Fruit fly (Drosophila melanogaster) whole organism, embryonic: ENCODE measurements around the gene CG33341.

Experiments
- CG10267 ChIP-seq: fragments of 200-800 bp; sonication (Bioruptor generic); optimal IDR thresholded peaks from 2 replicates; lab custom pipeline; 2018; ENCODE audit warnings: missing biosample characterization, mild to moderate bottlenecking, missing genetic modification characterization, moderate library complexity
- CG10462 ChIP-seq: fragments of 200-800 bp; sonication (Bioruptor generic); optimal IDR thresholded peaks from 2 replicates; lab custom pipeline; 2016; ENCODE audit warnings: missing biosample characterization, missing genetic modification characterization
- CG11247 ChIP-seq: fragments of 200-800 bp; sonication (Bioruptor generic); IDR thresholded peaks from 2 replicates; pipeline ENCODE4 v1.3.6; 2022; ENCODE audit warnings: missing biosample characterization, missing genetic modification characterization
- CG11398 ChIP-seq: fragments of 200-800 bp; sonication (Bioruptor generic); optimal IDR thresholded peaks from 2 replicates; lab custom pipeline; 2016; ENCODE audit warnings: missing biosample characterization, missing genetic modification characterization
- CG13296 ChIP-seq: fragments of 200-800 bp; sonication (Bioruptor generic); optimal IDR thresholded peaks from 3 replicates; lab custom pipeline; 2018; ENCODE audit warnings: missing biosample characterization, mild to moderate bottlenecking, missing genetic modification characterization
- CG14014 ChIP-seq: fragments of 200-800 bp; sonication (Bioruptor generic); IDR thresholded peaks from 2 replicates; pipeline ENCODE4 v1.3.6; 2022; ENCODE audit warnings: missing biosample characterization, missing genetic modification characterization
- CG14441 ChIP-seq: fragments of 200-800 bp; sonication (Bioruptor generic); IDR thresholded peaks from 2 replicates; pipeline ENCODE4 v1.3.6; 2022; ENCODE audit warnings: missing biosample characterization, missing genetic modification characterization
- CG16779 ChIP-seq: fragments of 200-800 bp; sonication (Bioruptor generic); IDR thresholded peaks from 2 replicates; pipeline ENCODE4 v1.3.6; 2022; ENCODE audit warnings: missing biosample characterization, missing genetic modification characterization
- CG31441 ChIP-seq: fragments of 200-800 bp; sonication (Bioruptor generic); IDR thresholded peaks from 2 replicates; pipeline ENCODE4 v1.3.6; 2022; ENCODE audit warnings: missing biosample characterization, missing genetic modification characterization
- CG32767 ChIP-seq: fragments of 200-800 bp; sonication (Bioruptor generic); IDR thresholded peaks from 2 replicates; pipeline ENCODE4 v1.3.6; 2022; ENCODE audit warnings: missing biosample characterization, missing genetic modification characterization
- CG42726 ChIP-seq: fragments of 200-800 bp; sonication (Bioruptor generic); IDR thresholded peaks from 2 replicates; pipeline ENCODE4 v1.3.6; 2022; ENCODE audit warnings: missing biosample characterization, missing genetic modification characterization; ENCODE audit not compliant: partially characterized antibody
- CG6791 ChIP-seq: fragments of 200-800 bp; sonication (Bioruptor generic); IDR thresholded peaks from 3 replicates; pipeline ENCODE4 v1.3.6; 2022; ENCODE audit warnings: missing biosample characterization, missing genetic modification characterization; ENCODE audit not compliant: partially characterized antibody
- CG9876 ChIP-seq: fragments of 200-800 bp; sonication (Bioruptor generic); optimal IDR thresholded peaks from 2 replicates; lab custom pipeline; 2016; ENCODE audit warnings: missing biosample characterization, missing genetic modification characterization
- CrebB ChIP-seq: fragments of 200-800 bp; sonication (Bioruptor generic); optimal IDR thresholded peaks from 3 replicates; lab custom pipeline; 2018; ENCODE audit warnings: missing biosample characterization, mild to moderate bottlenecking, missing genetic modification characterization
- Dbx ChIP-seq: fragments of 200-800 bp; sonication (Bioruptor generic); IDR thresholded peaks from 3 replicates; pipeline ENCODE4 v1.3.6; 2022; ENCODE audit warnings: missing biosample characterization, missing genetic modification characterization
- Dfd ChIP-seq, 2 experiments: fragments of >200 bp; optimal IDR thresholded peaks; 2 replicates each; lab custom pipeline; 2017; ENCODE audit warnings: missing biosample characterization in 2 of 2, missing genetic modification characterization in 2 of 2
- HHEX ChIP-seq: fragments of 200-800 bp; sonication (Bioruptor generic); optimal IDR thresholded peaks from 3 replicates; lab custom pipeline; 2017; ENCODE audit warnings: missing biosample characterization, mild to moderate bottlenecking, missing genetic modification characterization, missing genetic modification reagents
- HLH3B ChIP-seq: fragments of 200-800 bp; sonication (Bioruptor generic); IDR thresholded peaks from 2 replicates; pipeline ENCODE4 v1.3.6; 2022; ENCODE audit warnings: missing biosample characterization, missing genetic modification characterization
- MESR4 ChIP-seq: fragments of 200-800 bp; sonication (Bioruptor generic); optimal IDR thresholded peaks from 2 replicates; lab custom pipeline; 2018; ENCODE audit warnings: missing biosample characterization, mild to moderate bottlenecking, missing genetic modification characterization, moderate library complexity
- MTF-1 ChIP-seq: fragments of 200-800 bp; sonication (Bioruptor generic); optimal IDR thresholded peaks from 2 replicates; lab custom pipeline; 2018; ENCODE audit warnings: missing biosample characterization, mild to moderate bottlenecking, missing genetic modification characterization, borderline replicate concordance
- Nf-YA ChIP-seq: fragments of 200-800 bp; sonication (Bioruptor generic); IDR thresholded peaks from 2 replicates; pipeline ENCODE4 v1.3.6; 2022; ENCODE audit warnings: missing biosample characterization, missing genetic modification characterization
- Oaz ChIP-seq: fragments of 200-800 bp; sonication (Bioruptor generic); IDR thresholded peaks from 2 replicates; pipeline ENCODE4 v1.3.6; 2022; ENCODE audit warnings: missing biosample characterization, missing genetic modification characterization
- Poxn ChIP-seq: fragments of 200-800 bp; sonication (Bioruptor generic); IDR thresholded peaks from 2 replicates; pipeline ENCODE4 v1.3.6; 2022; ENCODE audit warnings: missing biosample characterization, missing genetic modification characterization
- Rx ChIP-seq: fragments of 200-800 bp; sonication (Bioruptor generic); IDR thresholded peaks from 2 replicates; pipeline ENCODE4 v1.3.6; 2022; ENCODE audit warnings: missing biosample characterization, missing genetic modification characterization
- Sox100B ChIP-seq: fragments of 200-800 bp; sonication (Bioruptor generic); optimal IDR thresholded peaks from 3 replicates; lab custom pipeline; 2018; ENCODE audit warnings: missing biosample characterization, mild to moderate bottlenecking, missing genetic modification characterization
- Sry-δ ChIP-seq: fragments of 200-800 bp; sonication (Bioruptor generic); optimal IDR thresholded peaks from 2 replicates; lab custom pipeline; 2016; ENCODE audit warnings: missing biosample characterization, missing genetic modification characterization
- Usf ChIP-seq: fragments of 200-800 bp; sonication (Bioruptor generic); optimal IDR thresholded peaks from 2 replicates; lab custom pipeline; 2017; ENCODE audit warnings: missing genotype, missing biosample characterization, missing genetic modification characterization
- Xrp1 ChIP-seq: fragments of 200-800 bp; sonication (Bioruptor generic); IDR thresholded peaks from 2 replicates; pipeline ENCODE4 v1.3.6; 2022; ENCODE audit warnings: missing biosample characterization, missing genetic modification characterization
- ap ChIP-seq: fragments of 200-800 bp; sonication (Bioruptor generic); IDR thresholded peaks from 2 replicates; pipeline ENCODE4 v1.3.6; 2022; ENCODE audit warnings: missing biosample characterization, missing genetic modification characterization
- bbx ChIP-seq: fragments of 200-800 bp; sonication (Bioruptor generic); IDR thresholded peaks from 2 replicates; pipeline ENCODE4 v1.3.6; 2022; ENCODE audit warnings: missing biosample characterization, missing genetic modification characterization; ENCODE audit not compliant: partially characterized antibody
- caup ChIP-seq: fragments of 200-800 bp; sonication (Bioruptor generic); optimal IDR thresholded peaks from 3 replicates; lab custom pipeline; 2017; ENCODE audit warnings: missing biosample characterization, mild to moderate bottlenecking, missing genetic modification characterization, moderate library complexity; ENCODE audit not compliant: severe bottlenecking
- croc ChIP-seq: fragments of 200-800 bp; sonication (Bioruptor generic); conservative IDR thresholded peaks from 3 replicates; pipeline ENCODE4 v1.3.6; 2022; ENCODE audit warnings: missing biosample characterization, missing genetic modification characterization
- cwo ChIP-seq: fragments of 200-800 bp; sonication (Bioruptor generic); optimal IDR thresholded peaks from 3 replicates; lab custom pipeline; 2017; ENCODE audit warnings: missing biosample characterization, missing genetic modification characterization, mild to moderate bottlenecking, moderate library complexity, missing genetic modification reagents
- esg ChIP-seq: fragments of 200-800 bp; sonication (Bioruptor generic); conservative IDR thresholded peaks from 2 replicates; pipeline ENCODE4 v1.3.6; 2022; ENCODE audit warnings: missing biosample characterization, missing genetic modification characterization
- eyg ChIP-seq: fragments of 200-800 bp; sonication (Bioruptor generic); optimal IDR thresholded peaks from 3 replicates; lab custom pipeline; 2016; ENCODE audit warnings: missing biosample characterization, missing genetic modification characterization
- gsb-n ChIP-seq: fragments of 200-800 bp; sonication (Bioruptor generic); optimal IDR thresholded peaks from 3 replicates; lab custom pipeline; 2018; ENCODE audit warnings: missing biosample characterization, mild to moderate bottlenecking, missing genetic modification characterization
- h ChIP-seq: fragments of >200 bp; optimal IDR thresholded peaks from 2 replicates; lab custom pipeline; 2017
- insv ChIP-seq, 2 experiments: fragments of 200-800 bp; sonication (Bioruptor generic); optimal IDR thresholded peaks; 3 replicates each; lab custom pipeline; 2016 to 2018; ENCODE audit warnings: missing biosample characterization in 2 of 2, missing genetic modification characterization in 2 of 2
- klu ChIP-seq: fragments of 200-800 bp; sonication (Bioruptor generic); IDR thresholded peaks from 2 replicates; pipeline ENCODE4 v1.3.6; 2022; ENCODE audit warnings: missing biosample characterization, missing genetic modification characterization
- knrl ChIP-seq: fragments of 200-800 bp; sonication (Bioruptor generic); IDR thresholded peaks from 3 replicates; pipeline ENCODE4 v1.3.6; 2022; ENCODE audit warnings: missing biosample characterization, missing genetic modification characterization; ENCODE audit not compliant: partially characterized antibody
- mld ChIP-seq: fragments of 200-800 bp; sonication (Bioruptor generic); IDR thresholded peaks from 3 replicates; pipeline ENCODE4 v1.3.6; 2022; ENCODE audit warnings: missing biosample characterization, missing genetic modification characterization; ENCODE audit not compliant: partially characterized antibody
- pan ChIP-seq, 4 experiments: fragments of >200 bp in 3 of 4; fragments of 200-800 bp in 1 of 4; sonication (Bioruptor generic) in 1 of 4; optimal IDR thresholded peaks in 3 of 4; IDR thresholded peaks in 1 of 4; 2 replicates each; pipeline versions ENCODE4 v1.3.6 to Lab custom; 2017 to 2022; ENCODE audit warnings: missing biosample characterization in 2 of 4, missing genetic modification characterization in 2 of 4, mixed read lengths in 1 of 4
- phol ChIP-seq: fragments of 200-800 bp; sonication (Bioruptor generic); optimal IDR thresholded peaks from 3 replicates; lab custom pipeline; 2018; ENCODE audit warnings: missing biosample characterization, mild to moderate bottlenecking, missing genetic modification characterization, moderate library complexity
- pita ChIP-seq: fragments of 200-800 bp; sonication (Bioruptor generic); optimal IDR thresholded peaks from 2 replicates; lab custom pipeline; 2017; ENCODE audit warnings: missing biosample characterization, mild to moderate bottlenecking, missing genetic modification characterization
- sens-2 ChIP-seq: fragments of 200-800 bp; sonication (Bioruptor generic); IDR thresholded peaks from 2 replicates; pipeline ENCODE4 v1.3.6; 2022; ENCODE audit warnings: missing biosample characterization, missing genetic modification characterization
- tio ChIP-seq: fragments of 200-800 bp; sonication (Bioruptor generic); optimal IDR thresholded peaks from 2 replicates; lab custom pipeline; 2017; ENCODE audit warnings: missing biosample characterization, missing genetic modification characterization, inconsistent platforms
- tx ChIP-seq: fragments of 200-800 bp; sonication (Bioruptor generic); optimal IDR thresholded peaks from 2 replicates; lab custom pipeline; 2016; ENCODE audit warnings: missing biosample characterization, missing genetic modification characterization
- unpg ChIP-seq: fragments of 200-800 bp; sonication (Bioruptor generic); optimal IDR thresholded peaks from 3 replicates; lab custom pipeline; 2018; ENCODE audit warnings: missing biosample characterization, mild to moderate bottlenecking, missing genetic modification characterization, moderate library complexity
- vfl ChIP-seq: fragments of 200-800 bp; sonication (Bioruptor generic); optimal IDR thresholded peaks from 2 replicates; lab custom pipeline; 2016; ENCODE audit warnings: missing biosample characterization, missing genetic modification characterization

The CG33341 gene

DNA sequence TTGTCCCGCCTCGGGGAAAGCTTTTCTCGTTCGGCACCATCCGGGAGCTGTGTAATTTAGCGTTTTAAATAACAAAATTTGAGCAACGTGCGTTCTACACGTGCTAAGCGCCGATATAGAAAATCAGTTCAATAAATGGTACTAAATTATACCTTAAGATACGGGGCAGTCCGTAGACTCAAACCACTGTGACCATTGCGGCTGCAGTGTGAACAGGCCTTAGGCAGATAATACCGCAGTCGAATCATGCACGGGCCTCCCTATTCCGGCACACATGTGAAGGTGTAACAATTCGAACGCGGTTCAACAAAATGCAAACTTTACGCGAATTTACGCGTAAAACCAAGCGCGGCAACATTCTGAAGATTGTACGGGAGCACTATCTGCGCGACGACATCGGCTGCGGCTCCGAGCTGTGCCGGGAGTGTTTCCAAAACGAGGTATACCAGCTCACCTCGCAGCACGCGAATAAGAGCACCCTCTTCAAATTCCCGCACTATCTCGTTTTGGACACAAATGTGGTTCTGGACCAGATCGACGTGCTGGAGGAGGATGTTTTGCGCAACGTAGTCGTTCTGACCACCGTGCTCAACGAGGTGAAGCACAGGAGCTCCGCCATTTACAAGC is 34.9 kb upstream of the CG33341 start, which contains the start of the genes Rrp5 and Dis3 (continued):
- TF ChIP-seq cwo (GFP tag; lab: Kevin White, UChicago): peak; percentile 87
- TF ChIP-seq MESR4: peak; percentile 86
- no peak for TF ChIP-seq h (lab: Kevin White, UChicago)
- TF ChIP-seq CG42726 (GFP tag; lab: Robert Waterston, UW): 0 out of 2 replicates have a peak, but pooled peaks have one; percentile 65
- peak; percentile 17 for TF ChIP-seq tx
- no peak for TF ChIP-seq pan (optimal IDR thresholded peaks at IDR 0.05; lab: Kevin White, UChicago)
- TF ChIP-seq pan (GFP tag; optimal IDR thresholded peaks at IDR 0.05 in 1 of 2, IDR thresholded peaks at IDR 0.05 in 1 of 2): peak in 1 of 2 experiments; percentile 18
- TF ChIP-seq caup (GFP tag; lab: Kevin White, UChicago): no peak
- no peak for TF ChIP-seq CG11398 (GFP tag; lab: Kevin White, UChicago)
- no peak for TF ChIP-seq CG10462
- TF ChIP-seq Poxn: no peak
- TF ChIP-seq CG10267 (tag; lab: Kevin White, UChicago): no peak
- no peak for TF ChIP-seq eyg (GFP tag; lab: Kevin White, UChicago)
- no peak for TF ChIP-seq Dfd (GFP tag; optimal IDR thresholded peaks at IDR 0.05; lab: Kevin White, UChicago)
- TF ChIP-seq croc (GFP tag; lab: Robert Waterston, UW): no peak
- peak; percentile 54; the same call in 1 of the 2 replicates for TF ChIP-seq CG16779 (GFP tag; lab: Robert Waterston, UW)
- TF ChIP-seq CG9876 (GFP tag; lab: Kevin White, UChicago): peak; percentile 57
- no peak for TF ChIP-seq unpg (GFP tag; lab: Kevin White, UChicago)
- TF ChIP-seq Nf-YA (GFP tag; lab: Robert Waterston, UW): no peak
- no peak for TF ChIP-seq vfl (GFP tag; lab: Kevin White, UChicago)
- no peak for TF ChIP-seq HLH3B (GFP tag; lab: Robert Waterston, UW)
- no peak for TF ChIP-seq Sox100B
- TF ChIP-seq pita (GFP tag; lab: Kevin White, UChicago): peak; percentile 69
- no peak for TF ChIP-seq CG31441 (GFP tag; lab: Robert Waterston, UW)
- TF ChIP-seq Rx (GFP tag; lab: Robert Waterston, UW): no peak
- TF ChIP-seq ap (GFP tag; lab: Robert Waterston, UW): no peak
- no peak for TF ChIP-seq klu
- peak; percentile 38; the same call in 1 of the 2 replicates for TF ChIP-seq CG14014
- no peak for TF ChIP-seq Usf (GFP tag; lab: Kevin White, UChicago)
- TF ChIP-seq CG14441 (GFP tag; lab: Robert Waterston, UW): peak; percentile 30; the same call in 1 of the 2 replicates
- TF ChIP-seq insv (GFP tag; optimal IDR thresholded peaks at IDR 0.05; lab: Kevin White, UChicago): no peak
- peak; percentile 64; the same call in 2 of the 3 replicates for TF ChIP-seq knrl (GFP tag; lab: Robert Waterston, UW)
- peak; percentile 66; the same call in 2 of the 3 replicates for TF ChIP-seq CG6791 (GFP tag; lab: Robert Waterston, UW)
- TF ChIP-seq Oaz: no peak
- peak; percentile 74 for TF ChIP-seq phol (tag; lab: Kevin White, UChicago)
- no peak for TF ChIP-seq mld
- peak; percentile 28; the same call in 1 of the 2 replicates for TF ChIP-seq Xrp1 (GFP tag; lab: Robert Waterston, UW)
- peak; percentile 52 for TF ChIP-seq sens-2 (GFP tag; lab: Robert Waterston, UW)
- TF ChIP-seq CrebB (tag; lab: Kevin White, UChicago): no peak
- no peak for TF ChIP-seq gsb-n
- TF ChIP-seq esg (GFP tag; lab: Robert Waterston, UW): no peak
- peak; percentile 31; the same call in 1 of the 2 replicates for TF ChIP-seq CG32767 (GFP tag; lab: Robert Waterston, UW)
- peak; percentile 58; the same call in 1 of the 2 replicates for TF ChIP-seq bbx (GFP tag; lab: Robert Waterston, UW)
- TF ChIP-seq HHEX (GFP tag; lab: Kevin White, UChicago): no peak
- TF ChIP-seq Dbx: peak; percentile 59; the same call in 1 of the 3 replicates
- TF ChIP-seq MTF-1 (GFP tag; lab: Kevin White, UChicago): no peak
- no peak for TF ChIP-seq CG13296 (GFP tag; lab: Kevin White, UChicago)
- TF ChIP-seq tio (GFP tag; lab: Kevin White, UChicago): no peak
- peak; percentile 65 for TF ChIP-seq Sry-δ (GFP tag; lab: Kevin White, UChicago)
- peak; percentile 51 for TF ChIP-seq CG11247 (GFP tag; lab: Robert Waterston, UW)
